Worm (Caenorhabditis elegans): ENCODE data around the gene srh-292.

- TF ChIP-seq nhr-12 (tag; optimal IDR thresholded peaks at IDR 0.05) (no peak), snpc-4 (tag; optimal IDR thresholded peaks at IDR 0.05) (no peak), ceh-16 (tag; optimal IDR thresholded peaks at IDR 0.05) (no peak), lin-15B (tag; optimal IDR thresholded peaks at IDR 0.05) (no peak), nhr-28 (tag; optimal IDR thresholded peaks at IDR 0.05) (no peak), zag-1 (tag; optimal IDR thresholded peaks at IDR 0.05) (no peak), elt-3 (tag; optimal IDR thresholded peaks at IDR 0.05) (no peak), mdl-1 (tag; optimal IDR thresholded peaks at IDR 0.05) (no peak), ama-1 (optimal IDR thresholded peaks at IDR 0.05) (no peak), egl-27 (tag; optimal IDR thresholded peaks at IDR 0.05) (no peak), ztf-11 (tag; optimal IDR thresholded peaks at IDR 0.05) (no peak)
Measured at ce11 chrV:17798789-17799188, 3.8 kb upstream of the srh-292 start, which contains the start of gene srx-18.

All from whole organism, L3 larva.